Worm (Caenorhabditis elegans) whole organism, midembryonic: ENCODE measurements around the gene gnrr-2.

ENCODE experiments used
- T22C8.4 ChIP-seq: fragments of 200-800 bp; sonication (Bioruptor generic); IDR thresholded peaks from 2 replicates; pipeline ENCODE4 v1.3.6; 2022; ENCODE audit warnings: missing genetic modification characterization, missing compliant biosample characterization
- cog-1 ChIP-seq: sonication (generic microtip); optimal IDR thresholded peaks from 2 replicates; lab custom pipeline; 2016; ENCODE audit warnings: missing genetic modification characterization, missing compliant biosample characterization
- flt-1 ChIP-seq: fragments of 200-800 bp; sonication (Bioruptor generic); IDR thresholded peaks from 2 replicates; pipeline ENCODE4 v1.3.6; 2022; ENCODE audit warnings: missing genetic modification characterization, missing compliant biosample characterization
- med-1 ChIP-seq: sonication (generic microtip); optimal IDR thresholded peaks from 2 replicates; lab custom pipeline; 2017; ENCODE audit warnings: missing genetic modification characterization, mild to moderate bottlenecking, missing compliant biosample characterization, antibody characterized with exemption, missing genetic modification reagents; ENCODE audit not compliant: insufficient read depth
- ref-1 ChIP-seq: fragments of 200-800 bp; sonication (Bioruptor generic); conservative IDR thresholded peaks from 2 replicates; pipeline ENCODE4 v1.3.6; 2022; ENCODE audit warnings: missing genetic modification reagents, missing genetic modification characterization, missing compliant biosample characterization
- tab-1 ChIP-seq: fragments of 200-800 bp; sonication (Bioruptor generic); IDR thresholded peaks from 2 replicates; pipeline ENCODE4 v1.3.6; 2022; ENCODE audit warnings: missing genetic modification characterization, missing compliant biosample characterization
- ztf-29 ChIP-seq: fragments of 200-800 bp; sonication (Bioruptor generic); IDR thresholded peaks from 2 replicates; pipeline ENCODE4 v1.3.6; 2022; ENCODE audit warnings: missing genetic modification reagents, missing genetic modification characterization, missing compliant biosample characterization

ce11 chrV:14411989-14412388 lies 3.1 kb downstream of the gnrr-2 start:
- TF ChIP-seq med-1 (GFP tag; lab: Kevin White, UChicago) (no peak), tab-1 (GFP tag; lab: Robert Waterston, UW) (no peak), T22C8.4 (GFP tag; lab: Robert Waterston, UW) (no peak), flt-1 (GFP tag; lab: Robert Waterston, UW) (no peak), ref-1 (GFP tag; lab: Robert Waterston, UW) (no peak), ztf-29 (GFP tag; lab: Robert Waterston, UW) (no peak), cog-1 (tag; lab: Kevin White, UChicago) (no peak)
